Worm (Caenorhabditis elegans) whole organism, L4 larva: Measurements from ENCODE around the gene W06D11.1.

Source experiments
- F44E2.7 ChIP-seq: fragments of 200-800 bp; sonication (Bioruptor generic); IDR thresholded peaks from 2 replicates; pipeline ENCODE4 v2.1.2; 2022; ENCODE audit warnings: missing genetic modification characterization, missing compliant biosample characterization
- F49E8.2 ChIP-seq: sonication (generic microtip); optimal IDR thresholded peaks from 2 replicates; lab custom pipeline; 2016; ENCODE audit warnings: missing compliant biosample characterization, mild to moderate bottlenecking, missing genetic modification characterization, borderline replicate concordance
- T26A8.4 ChIP-seq: fragments of 200-800 bp; sonication (Bioruptor generic); IDR thresholded peaks from 2 replicates; pipeline ENCODE4 v1.3.6; 2022; ENCODE audit warnings: missing genetic modification characterization, missing compliant biosample characterization
- Y5F2A.4 ChIP-seq: fragments of 200-800 bp; sonication (Bioruptor generic); optimal IDR thresholded peaks from 2 replicates; lab custom pipeline; 2018; ENCODE audit warnings: mild to moderate bottlenecking, missing genetic modification characterization, missing compliant biosample characterization
- Y75B8A.6 ChIP-seq: fragments of 200-800 bp; sonication (Bioruptor generic); IDR thresholded peaks from 2 replicates; pipeline ENCODE4 v1.3.6; 2022; ENCODE audit warnings: missing genetic modification reagents, missing genetic modification characterization, missing compliant biosample characterization
- ZK337.2 ChIP-seq: fragments of 200-800 bp; sonication (Bioruptor generic); IDR thresholded peaks from 2 replicates; pipeline ENCODE4 v1.3.6; 2022; ENCODE audit warnings: missing genetic modification reagents, missing genetic modification characterization, missing compliant biosample characterization
- ama-1 ChIP-seq: fragments of 150-350 bp; optimal IDR thresholded peaks from 2 replicates; lab custom pipeline; 2014; ENCODE audit warnings: inconsistent platforms, mixed read lengths
- arid-1 ChIP-seq: fragments of 200-800 bp; sonication (Bioruptor generic); conservative IDR thresholded peaks from 2 replicates; pipeline ENCODE4 v1.3.6; 2022; ENCODE audit warnings: missing genetic modification reagents, missing genetic modification characterization, missing compliant biosample characterization
- ceh-44 ChIP-seq: fragments of 200-800 bp; sonication (Bioruptor generic); IDR thresholded peaks from 2 replicates; pipeline ENCODE4 v1.3.6; 2022; ENCODE audit warnings: missing genetic modification reagents, missing genetic modification characterization, missing compliant biosample characterization
- ceh-62 ChIP-seq: sonication (generic microtip); optimal IDR thresholded peaks from 2 replicates; lab custom pipeline; 2017; ENCODE audit warnings: missing biosample characterization, missing genetic modification characterization
- ceh-82 ChIP-seq: sonication (generic microtip); optimal IDR thresholded peaks from 2 replicates; lab custom pipeline; 2017; ENCODE audit warnings: missing biosample characterization, missing genetic modification characterization
- daf-12 ChIP-seq: fragments of 150-350 bp; optimal IDR thresholded peaks from 2 replicates; lab custom pipeline; 2014; ENCODE audit warnings: missing biosample characterization, missing genetic modification reagents, missing genetic modification characterization
- egl-27 ChIP-seq: sonication (generic microtip); optimal IDR thresholded peaks from 3 replicates; lab custom pipeline; 2017; ENCODE audit warnings: missing biosample characterization, missing genetic modification reagents, missing genetic modification characterization
- fkh-10 ChIP-seq: fragments of 150-350 bp; optimal IDR thresholded peaks from 2 replicates; lab custom pipeline; 2014; ENCODE audit warnings: missing biosample characterization, missing genetic modification reagents, missing genetic modification characterization
- hlh-11 ChIP-seq: fragments of 200-800 bp; sonication (Bioruptor generic); optimal IDR thresholded peaks from 2 replicates; lab custom pipeline; 2018; ENCODE audit warnings: mild to moderate bottlenecking, missing genetic modification characterization, missing compliant biosample characterization
- hlh-30 ChIP-seq: sonication (generic microtip); optimal IDR thresholded peaks from 2 replicates; lab custom pipeline; 2017; ENCODE audit warnings: antibody characterized with exemption, mild to moderate bottlenecking, missing genetic modification characterization, missing compliant biosample characterization; ENCODE audit not compliant: insufficient read depth
- lir-3 ChIP-seq: sonication (generic microtip); optimal IDR thresholded peaks from 2 replicates; lab custom pipeline; 2016; ENCODE audit warnings: mild to moderate bottlenecking, missing genetic modification characterization, missing compliant biosample characterization
- madf-5 ChIP-seq, 2 experiments: fragments of 200-800 bp; sonication (Bioruptor generic); IDR thresholded peaks; 2 replicates each; pipeline ENCODE4 v1.3.6; 2022; ENCODE audit warnings: missing compliant biosample characterization in 2 of 2, missing genetic modification characterization in 2 of 2
- madf-9 ChIP-seq: fragments of 200-800 bp; sonication (Bioruptor generic); conservative IDR thresholded peaks from 2 replicates; pipeline ENCODE4 v1.3.6; 2022; ENCODE audit warnings: missing genetic modification reagents, missing genetic modification characterization, missing compliant biosample characterization
- mdl-1 ChIP-seq, 2 experiments: fragments of 150-350 bp in 1 of 2; sonication (generic microtip) in 1 of 2; optimal IDR thresholded peaks; 2 replicates each; lab custom pipeline; 2014 to 2017; ENCODE audit warnings: missing biosample characterization in 2 of 2, missing genetic modification characterization in 2 of 2
- mep-1 ChIP-seq: fragments of 150-350 bp; sonication (generic microtip); optimal IDR thresholded peaks from 3 replicates; lab custom pipeline; 2014; ENCODE audit warnings: missing biosample characterization, missing genetic modification characterization
- mes-2 ChIP-seq: sonication (generic microtip); optimal IDR thresholded peaks from 2 replicates; lab custom pipeline; 2016; ENCODE audit warnings: missing genotype, mild to moderate bottlenecking, missing genetic modification characterization, missing compliant biosample characterization; ENCODE audit not compliant: poor library complexity, severe bottlenecking
- mxl-3 ChIP-seq: fragments of 200-800 bp; sonication (Bioruptor generic); optimal IDR thresholded peaks from 2 replicates; lab custom pipeline; 2018; ENCODE audit warnings: mild to moderate bottlenecking, missing genetic modification characterization, missing compliant biosample characterization
- nhr-10 ChIP-seq: fragments of 150-350 bp; optimal IDR thresholded peaks from 2 replicates; lab custom pipeline; 2014; ENCODE audit warnings: missing biosample characterization, missing genetic modification characterization
- nhr-11 ChIP-seq: fragments of 150-350 bp; optimal IDR thresholded peaks from 2 replicates; lab custom pipeline; 2014; ENCODE audit warnings: missing biosample characterization, missing genetic modification characterization
- nhr-237 ChIP-seq: sonication (generic microtip); optimal IDR thresholded peaks from 2 replicates; lab custom pipeline; 2017; ENCODE audit warnings: missing biosample characterization, missing genetic modification characterization
- nhr-28 ChIP-seq: fragments of 150-350 bp; optimal IDR thresholded peaks from 2 replicates; lab custom pipeline; 2014; ENCODE audit warnings: missing biosample characterization, missing genetic modification characterization
- nhr-6 ChIP-seq: fragments of 150-350 bp; optimal IDR thresholded peaks from 2 replicates; lab custom pipeline; 2014; ENCODE audit warnings: missing biosample characterization, missing genetic modification characterization
- nhr-76 ChIP-seq: fragments of 150-350 bp; optimal IDR thresholded peaks from 2 replicates; lab custom pipeline; 2014; ENCODE audit warnings: missing biosample characterization, missing genetic modification characterization
- php-3 ChIP-seq: fragments of 200-800 bp; sonication (Bioruptor generic); IDR thresholded peaks from 2 replicates; pipeline ENCODE4 v1.3.6; 2022; ENCODE audit warnings: missing genetic modification reagents, missing genetic modification characterization, missing compliant biosample characterization
- saeg-2 ChIP-seq: fragments of 200-800 bp; sonication (Bioruptor generic); IDR thresholded peaks from 2 replicates; pipeline ENCODE4 v1.3.6; 2022; ENCODE audit warnings: missing genetic modification reagents, missing genetic modification characterization, missing compliant biosample characterization
- unc-39 ChIP-seq: sonication (generic microtip); optimal IDR thresholded peaks from 2 replicates; lab custom pipeline; 2017; ENCODE audit warnings: missing biosample characterization, missing genetic modification characterization
- unc-62 ChIP-seq, 3 experiments: fragments of 150-350 bp in 1 of 3; sonication (generic microtip); optimal IDR thresholded peaks in 2 of 3; peaks in 1 of 3; 1 replicate in 1 of 3; 2 replicates in 2 of 3; lab custom pipeline; 2014 to 2017; ENCODE audit warnings: missing biosample characterization in 3 of 3, missing genetic modification characterization in 3 of 3, missing genetic modification reagents in 3 of 3, missing genotype in 1 of 3
- zfp-2 ChIP-seq: sonication (generic microtip); optimal IDR thresholded peaks from 2 replicates; lab custom pipeline; 2016; ENCODE audit warnings: mild to moderate bottlenecking, missing genetic modification characterization, missing compliant biosample characterization
- zfp-3 ChIP-seq: fragments of 200-800 bp; sonication (Bioruptor generic); conservative IDR thresholded peaks from 2 replicates; pipeline ENCODE4 v1.3.6; 2022; ENCODE audit warnings: missing genetic modification reagents, missing genetic modification characterization, missing compliant biosample characterization
- ztf-11 ChIP-seq: fragments of 150-350 bp; optimal IDR thresholded peaks from 2 replicates; lab custom pipeline; 2014; ENCODE audit warnings: missing biosample characterization, missing genetic modification characterization

W06D11.1 gene

ce11 chrX:12321357-12321756 lies 27.0 kb downstream of the W06D11.1 start, which contains the start of gene F17A2.13:
TSS of gene F17A2.13 (plus strand) at chrX:12321657.
- TF ChIP-seq madf-9 = no peak
- TF ChIP-seq nhr-11 = no peak
- TF ChIP-seq mdl-1 (tag; optimal IDR thresholded peaks at IDR 0.05; lab: Kevin White, UChicago) = no peak
- no peak for TF ChIP-seq T26A8.4 (GFP tag; lab: Robert Waterston, UW)
- TF ChIP-seq saeg-2 (GFP tag; lab: Robert Waterston, UW) = no peak
- no peak for TF ChIP-seq ztf-11 (tag; lab: Kevin White, UChicago)
- TF ChIP-seq mxl-3 (GFP tag; lab: Kevin White, UChicago) = no peak
- no peak for TF ChIP-seq nhr-6 (tag; lab: Kevin White, UChicago)
- TF ChIP-seq Y5F2A.4 (GFP tag; lab: Kevin White, UChicago) = no peak
- TF ChIP-seq ceh-82 = no peak
- no peak for TF ChIP-seq ama-1 (lab: Kevin White, UChicago)

DNA sequence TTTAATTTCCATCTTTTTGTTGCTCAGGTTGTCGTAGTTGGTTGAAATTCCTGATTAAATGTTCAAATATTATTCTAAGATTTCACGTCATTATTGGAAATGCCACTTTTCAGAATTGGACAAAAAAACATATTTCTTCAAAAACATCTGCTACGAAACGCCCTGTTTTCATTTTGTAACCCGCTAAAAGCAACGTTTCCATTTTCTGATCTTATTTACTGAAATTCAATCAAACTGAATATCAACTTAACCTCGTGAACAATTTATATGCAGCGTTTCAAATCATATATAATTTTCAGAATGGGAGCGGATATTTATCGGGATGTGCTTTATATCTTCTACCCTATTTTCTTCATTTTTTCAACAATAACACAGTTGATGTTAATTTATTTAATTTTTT lies 29.1 kb downstream of the W06D11.1 start, which contains the start of gene srd-40:
srd-40 (plus strand) TSS at position 301 of the 400 bp plus-strand sequence.
- no peak for TF ChIP-seq unc-39 (tag; lab: Kevin White, UChicago)
- no peak for TF ChIP-seq hlh-30
- no peak for TF ChIP-seq ceh-44 (GFP tag; lab: Robert Waterston, UW)
- TF ChIP-seq mxl-3 (GFP tag; lab: Kevin White, UChicago) = no peak
- TF ChIP-seq nhr-237 (tag; lab: Kevin White, UChicago) = no peak
- TF ChIP-seq mes-2 (tag; lab: Kevin White, UChicago) = no peak
- TF ChIP-seq mep-1 (tag; lab: Kevin White, UChicago) = no peak
- no peak for TF ChIP-seq daf-12 (tag; lab: Kevin White, UChicago)
- TF ChIP-seq php-3 = no peak
- no peak for TF ChIP-seq ceh-62
- TF ChIP-seq egl-27 = no peak
- TF ChIP-seq F44E2.7 (GFP tag; lab: Robert Waterston, UW) = no peak
- no peak for TF ChIP-seq madf-5 (GFP tag; IDR thresholded peaks at IDR 0.05; lab: Robert Waterston, UW)
- no peak for TF ChIP-seq zfp-3 (GFP tag; lab: Robert Waterston, UW)
- no peak for TF ChIP-seq arid-1 (GFP tag; lab: Robert Waterston, UW)
- no peak for TF ChIP-seq Y75B8A.6 (GFP tag; lab: Robert Waterston, UW)
- no peak for TF ChIP-seq hlh-11
- TF ChIP-seq F49E8.2 = no peak
- no peak for TF ChIP-seq lir-3 (tag; lab: Kevin White, UChicago)
- no peak for TF ChIP-seq nhr-28 (tag; lab: Kevin White, UChicago)

ce11 chrX:12326424-12326823 lies 32.1 kb downstream of the W06D11.1 start, which contains the start of gene srd-41:
TSS of gene srd-41 (plus strand) at chrX:12326724.
- TF ChIP-seq ama-1 (lab: Kevin White, UChicago) = no peak
- TF ChIP-seq fkh-10 (GFP tag; lab: Kevin White, UChicago) = no peak
- no peak for TF ChIP-seq nhr-76
- TF ChIP-seq nhr-10 (tag; lab: Kevin White, UChicago) = no peak
- no peak for TF ChIP-seq zfp-2 (tag; lab: Kevin White, UChicago)
- no peak for TF ChIP-seq ZK337.2

DNA sequence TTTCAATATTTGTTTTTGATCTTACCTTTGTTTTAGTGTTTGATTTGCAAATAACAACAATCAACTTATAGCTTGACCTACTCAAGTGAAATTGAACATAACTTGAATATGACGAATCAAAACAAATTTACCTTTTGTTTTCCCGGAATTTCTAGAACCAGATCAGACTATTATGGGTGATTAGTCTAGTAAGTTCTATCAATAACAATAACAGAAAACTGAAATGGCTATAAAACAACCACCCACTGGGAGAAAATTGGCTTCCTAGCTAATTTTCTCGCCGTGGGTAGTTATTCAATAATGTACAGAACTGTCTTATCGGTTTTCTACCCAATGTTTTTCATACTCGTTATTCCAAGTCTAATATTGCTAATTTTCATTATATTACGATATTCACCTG lies 34.3 kb downstream of the W06D11.1 start, which contains the start of gene srd-45:
srd-45 (plus strand) TSS at position 301 of the 400 bp plus-strand sequence.
- TF ChIP-seq unc-62 (GFP tag; optimal IDR thresholded peaks at IDR 0.05 in 1 of 2; lab: Kevin White, UChicago) = peak in 1 of 2 experiments; percentile 7
- no peak for TF ChIP-seq unc-62 (tag; optimal IDR thresholded peaks at IDR 0.05; lab: Kevin White, UChicago)
- no peak for TF ChIP-seq Y5F2A.4 (GFP tag; lab: Kevin White, UChicago)
- no peak for TF ChIP-seq ceh-82
- TF ChIP-seq, all 104 proteins: peak for 1
